Fruit fly (Drosophila melanogaster): ENCODE data around the gene zyd.

dm6 chrX:23073402-23073801, 50.7 kb downstream of the zyd start:
- no peak for TF ChIP-seq psq (optimal IDR thresholded peaks at IDR 0.05)
- TF ChIP-seq EcR (GFP tag; optimal IDR thresholded peaks at IDR 0.05) = no peak
- no peak for TF ChIP-seq pan (optimal IDR thresholded peaks at IDR 0.05)
- TF ChIP-seq usp (GFP tag; optimal IDR thresholded peaks at IDR 0.05) = no peak
- no peak for TF ChIP-seq CG8478 (optimal IDR thresholded peaks at IDR 0.05)
- TF ChIP-seq Dll (optimal IDR thresholded peaks at IDR 0.05) = no peak
